Worm (Caenorhabditis elegans) whole organism, L4/young adult: ENCODE results near the gene lact-6.

Source experiments
- dao-5 ChIP-seq: sonication (generic microtip); optimal IDR thresholded peaks from 2 replicates; lab custom pipeline; 2016; ENCODE audit warnings: missing genotype, missing genetic modification characterization, moderate library complexity, missing compliant biosample characterization
- him-1 ChIP-seq: sonication (generic microtip); optimal IDR thresholded peaks from 2 replicates; lab custom pipeline; 2016; ENCODE audit warnings: missing genotype, missing genetic modification reagents, missing genetic modification characterization, missing compliant biosample characterization

DNA sequence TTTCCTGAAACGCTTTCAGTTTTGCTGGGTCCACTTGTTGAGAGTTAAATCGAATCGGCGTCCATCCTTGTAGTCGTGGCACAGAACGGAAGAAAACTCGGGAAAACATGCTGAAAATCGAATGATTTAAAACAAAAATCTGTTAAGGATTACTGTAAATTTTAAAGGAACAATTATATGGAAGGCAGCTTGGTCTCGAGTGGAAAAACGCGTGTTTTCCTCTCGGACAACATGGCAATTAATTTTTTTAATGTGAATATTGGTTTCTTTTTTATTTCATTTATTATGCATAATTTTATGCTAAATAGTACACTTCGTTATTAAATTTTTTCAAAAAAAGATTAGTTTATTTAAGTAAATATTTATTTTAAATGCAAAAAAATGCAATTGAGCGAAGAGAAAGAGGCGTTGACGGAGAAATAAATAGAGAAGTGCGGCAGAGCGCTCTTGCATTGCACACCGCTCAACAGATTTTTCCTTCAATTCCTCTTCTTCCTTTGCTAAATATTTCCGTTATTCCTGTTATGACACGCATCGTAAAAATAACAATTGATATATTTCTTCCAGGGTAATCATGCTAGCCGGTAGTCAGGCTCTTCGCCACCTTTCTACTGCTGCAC is 51.0 kb downstream of the lact-6 start, which contains the start of the genes C30H6.9 and dlat-2:
- no peak for TF ChIP-seq dao-5 (tag; lab: Kevin White, UChicago)
- no peak for TF ChIP-seq him-1 (tag; lab: Kevin White, UChicago)
